Worm (Caenorhabditis elegans) whole organism, L3 larva: Measurements from ENCODE around the gene Y50D4A.5.

Source experiments
- egl-27 ChIP-seq: sonication (generic microtip); optimal IDR thresholded peaks from 4 replicates; lab custom pipeline; 2017; ENCODE audit warnings: missing biosample characterization, missing genetic modification reagents, missing genetic modification characterization
- unc-62 ChIP-seq: fragments of 150-350 bp; sonication (generic microtip); optimal IDR thresholded peaks from 4 replicates; lab custom pipeline; 2014; ENCODE audit warnings: missing biosample characterization, missing genetic modification reagents, missing genetic modification characterization

- TF ChIP-seq unc-62 (GFP tag; lab: Kevin White, UChicago) (no peak), egl-27 (tag; lab: Kevin White, UChicago) (no peak)
Measured at ce11 chrV:1176277-1176839, 30.7 kb upstream of the Y50D4A.5 start, which contains the start of gene T21H3.1.
